Worm (Caenorhabditis elegans) whole organism, mixed stage, embryonic: Measurements from ENCODE around the gene C47A10.16.

Experiments
- M03D4.4 ChIP-seq: sonication (generic microtip); optimal IDR thresholded peaks from 2 replicates; lab custom pipeline; 2017; ENCODE audit warnings: mild to moderate bottlenecking, missing genetic modification characterization, missing compliant biosample characterization
- lin-13 ChIP-seq: fragments of 150-350 bp; optimal IDR thresholded peaks from 2 replicates; lab custom pipeline; 2014; ENCODE audit warnings: missing biosample characterization, missing genetic modification characterization
- nhr-2 ChIP-seq: fragments of 150-350 bp; optimal IDR thresholded peaks from 2 replicates; lab custom pipeline; 2014; ENCODE audit warnings: missing biosample characterization, missing genetic modification characterization
- sem-2 ChIP-seq: fragments of 200-800 bp; sonication (Bioruptor generic); optimal IDR thresholded peaks from 2 replicates; lab custom pipeline; 2018; ENCODE audit warnings: mild to moderate bottlenecking, missing genetic modification characterization, missing compliant biosample characterization

- TF ChIP-seq lin-13 (tag; lab: Kevin White, UChicago), result no peak
- no peak for TF ChIP-seq M03D4.4
- no peak for TF ChIP-seq nhr-2
- no peak for TF ChIP-seq sem-2 (GFP tag; lab: Kevin White, UChicago)
Measured at ce11 chrV:17755592-17755991, 9.4 kb downstream of the C47A10.16 start, which contains the start of gene pgp-9.
